Worm (Caenorhabditis elegans) whole organism, young adult: ENCODE results near the gene F58H1.2.

Experiments used
- K11D2.4 ChIP-seq: fragments of 200-800 bp; sonication (Bioruptor generic); IDR thresholded peaks from 2 replicates; pipeline ENCODE4 v1.3.6; 2022; ENCODE audit warnings: missing genetic modification reagents, missing genetic modification characterization, missing compliant biosample characterization
- ccch-3 ChIP-seq: fragments of 200-800 bp; sonication (Bioruptor generic); optimal IDR thresholded peaks from 2 replicates; lab custom pipeline; 2018; ENCODE audit warnings: mild to moderate bottlenecking, missing genetic modification characterization, missing compliant biosample characterization
- pha-4 ChIP-seq: fragments of 150-350 bp; sonication (generic microtip); optimal IDR thresholded peaks from 2 replicates; lab custom pipeline; 2014; ENCODE audit warnings: missing biosample characterization, missing genetic modification reagents, missing genetic modification characterization

DNA sequence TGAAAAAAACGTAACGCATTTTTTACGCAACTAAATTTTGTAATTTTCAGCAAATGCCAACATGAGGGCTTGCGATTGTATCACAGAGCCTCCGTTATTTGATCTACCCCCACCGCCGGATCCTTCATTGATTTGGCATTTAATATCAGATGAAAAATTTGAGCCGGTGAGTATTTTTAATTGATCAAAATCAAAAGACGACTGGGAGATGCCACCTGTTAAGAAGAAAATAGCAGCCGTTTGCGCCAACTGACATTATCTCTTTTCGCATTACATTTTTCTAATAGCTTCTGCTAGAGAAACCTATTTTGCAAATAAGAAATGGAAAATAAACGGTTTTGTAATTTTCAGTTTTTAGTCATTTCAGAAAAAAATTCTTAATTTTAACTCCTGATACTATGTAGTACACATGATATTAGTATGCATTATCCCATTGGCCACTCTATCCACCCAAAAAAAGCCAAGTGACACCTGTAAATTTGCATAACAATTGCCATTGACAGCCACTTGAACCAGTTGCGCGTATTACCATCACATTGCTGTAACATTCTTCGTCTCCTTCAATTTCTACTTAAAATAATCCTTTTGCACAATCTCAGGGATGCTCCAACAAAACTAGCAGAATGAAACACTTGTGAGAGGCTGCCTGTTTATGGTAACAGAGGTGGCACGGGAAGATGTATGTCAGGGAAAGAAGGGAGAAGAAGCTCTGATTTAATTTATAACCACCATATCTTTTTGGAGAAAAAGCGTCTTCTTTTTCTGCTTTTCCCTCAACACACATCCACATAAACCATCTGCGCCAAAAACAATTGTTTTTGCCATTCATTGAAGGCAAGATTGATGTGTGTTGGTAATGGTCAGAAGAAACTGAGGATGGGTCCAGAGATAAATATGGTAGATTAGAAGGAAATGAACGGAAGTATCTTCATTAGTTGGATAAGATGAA lies 29.7 kb downstream of the F58H1.2 start, which contains the start of gene F58H1.5:
- TF ChIP-seq K11D2.4 (GFP tag; lab: Robert Waterston, UW) = no peak
- TF ChIP-seq ccch-3 (GFP tag; lab: Kevin White, UChicago) = no peak
- no peak for TF ChIP-seq pha-4 (tag; lab: Kevin White, UChicago)
